Worm (Caenorhabditis elegans) whole organism, L1 larva: ENCODE measurements around the gene utp-20.

Experiments used
- Y116A8C.19 ChIP-seq: sonication (generic microtip); optimal IDR thresholded peaks from 2 replicates; lab custom pipeline; 2016; ENCODE audit warnings: missing compliant biosample characterization, missing genetic modification characterization, borderline replicate concordance
- ama-1 ChIP-seq: fragments of 150-350 bp; optimal IDR thresholded peaks from 2 replicates; lab custom pipeline; 2014
- dpl-1 ChIP-seq, 3 experiments: fragments of 150-350 bp in 2 of 3; sonication (generic microtip) in 1 of 3; optimal IDR thresholded peaks; 2 replicates each; lab custom pipeline; 2014 to 2017; ENCODE audit warnings: missing biosample characterization in 3 of 3, missing genetic modification characterization in 3 of 3, missing genetic modification reagents in 3 of 3
- fos-1 ChIP-seq: fragments of 150-350 bp; optimal IDR thresholded peaks from 2 replicates; lab custom pipeline; 2014; ENCODE audit warnings: missing biosample characterization, missing genetic modification characterization
- hlh-4 ChIP-seq: sonication (generic microtip); optimal IDR thresholded peaks from 2 replicates; lab custom pipeline; 2016; ENCODE audit warnings: mild to moderate bottlenecking, missing genetic modification characterization, missing compliant biosample characterization
- isw-1 ChIP-seq: fragments of 200-800 bp; sonication (Bioruptor generic); IDR thresholded peaks from 2 replicates; pipeline ENCODE4 v1.3.6; 2022; ENCODE audit warnings: missing genetic modification characterization, missing compliant biosample characterization
- jun-1 ChIP-seq: fragments of 150-350 bp; optimal IDR thresholded peaks from 2 replicates; lab custom pipeline; 2014; ENCODE audit warnings: missing biosample characterization, missing genetic modification reagents, missing genetic modification characterization
- nhr-12 ChIP-seq: sonication (generic microtip); optimal IDR thresholded peaks from 2 replicates; lab custom pipeline; 2017; ENCODE audit warnings: missing biosample characterization, missing genetic modification characterization
- pqm-1 ChIP-seq: sonication (generic microtip); optimal IDR thresholded peaks from 3 replicates; lab custom pipeline; 2017; ENCODE audit warnings: missing biosample characterization, missing genetic modification characterization
- snpc-4 ChIP-seq: fragments of 150-350 bp; optimal IDR thresholded peaks from 2 replicates; lab custom pipeline; 2014; ENCODE audit warnings: missing biosample characterization, missing genetic modification characterization
- unc-130 ChIP-seq: fragments of 150-350 bp; optimal IDR thresholded peaks from 2 replicates; lab custom pipeline; 2017; ENCODE audit warnings: missing biosample characterization, missing genetic modification characterization, inconsistent platforms
- unc-62 ChIP-seq: fragments of 150-350 bp; optimal IDR thresholded peaks from 2 replicates; lab custom pipeline; 2014; ENCODE audit warnings: missing biosample characterization, missing genetic modification reagents, missing genetic modification characterization
- unc-98 ChIP-seq: fragments of 200-800 bp; sonication (Bioruptor generic); IDR thresholded peaks from 2 replicates; pipeline ENCODE4 v1.3.6; 2022; ENCODE audit warnings: missing genetic modification characterization, missing compliant biosample characterization
- ztf-11 ChIP-seq, 2 experiments: sonication (generic microtip); optimal IDR thresholded peaks; 2 replicates each; lab custom pipeline; 2016 to 2017; ENCODE audit warnings: missing genetic modification characterization in 2 of 2, missing biosample characterization in 1 of 2, missing compliant biosample characterization in 1 of 2

DNA sequence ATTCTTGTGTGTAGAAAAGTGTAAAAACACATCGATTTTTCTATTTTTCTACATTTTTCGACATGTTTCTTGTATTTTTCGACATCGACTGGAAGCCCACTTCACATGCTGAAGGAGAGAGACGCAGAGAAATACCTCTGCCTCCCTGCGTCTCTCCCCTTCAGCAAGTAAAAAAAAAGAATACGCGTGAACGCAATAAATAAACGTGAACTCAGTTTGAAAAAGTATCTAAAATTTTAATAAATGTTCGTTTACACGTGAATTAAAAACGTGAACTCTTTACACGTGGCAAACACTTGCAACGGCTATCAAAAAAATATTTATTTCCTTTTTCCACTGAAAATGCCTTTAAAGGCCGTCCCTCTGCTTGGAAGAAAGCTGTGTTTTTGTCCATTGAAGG is 33.3 kb upstream of the utp-20 start, which contains the start of gene R05G9.1:
- TF ChIP-seq ama-1 (lab: Kevin White, UChicago): no peak
- no peak for TF ChIP-seq jun-1 (tag; lab: Kevin White, UChicago)
- no peak for TF ChIP-seq unc-62
- no peak for TF ChIP-seq pqm-1 (tag; lab: Kevin White, UChicago)
- no peak for TF ChIP-seq unc-130 (tag; lab: Kevin White, UChicago)
- no peak for TF ChIP-seq unc-98 (GFP tag; lab: Robert Waterston, UW)
- no peak for TF ChIP-seq fos-1 (tag; lab: Kevin White, UChicago)
- no peak for TF ChIP-seq ztf-11 (tag; optimal IDR thresholded peaks at IDR 0.05; lab: Kevin White, UChicago)
- no peak for TF ChIP-seq hlh-4 (tag; lab: Kevin White, UChicago)
- TF ChIP-seq dpl-1 (GFP tag; optimal IDR thresholded peaks at IDR 0.05; lab: Kevin White, UChicago): no peak
- no peak for TF ChIP-seq isw-1 (GFP tag; lab: Robert Waterston, UW)
- no peak for TF ChIP-seq Y116A8C.19 (tag; lab: Kevin White, UChicago)
- no peak for TF ChIP-seq snpc-4 (tag; lab: Kevin White, UChicago)
- no peak for TF ChIP-seq nhr-12 (tag; lab: Kevin White, UChicago)
